Fruit fly (Drosophila melanogaster): ENCODE data around the gene brv3.

dm6 chrX:2635953-2636715, 11.8 kb upstream of the brv3 start:
- no peak for TF ChIP-seq Jra (GFP tag; optimal IDR thresholded peaks at IDR 0.05)
- no peak for TF ChIP-seq usp (GFP tag; optimal IDR thresholded peaks at IDR 0.05)
- no peak for TF ChIP-seq lola (GFP tag; optimal IDR thresholded peaks at IDR 0.05)
- no peak for TF ChIP-seq foxo (GFP tag; optimal IDR thresholded peaks at IDR 0.05)
- no peak for TF ChIP-seq dsf (GFP tag; optimal IDR thresholded peaks at IDR 0.05; ENCODE audit: borderline replicate concordance)
- TF ChIP-seq Dfd (GFP tag; optimal IDR thresholded peaks at IDR 0.05): no peak
- no peak for TF ChIP-seq psq (GFP tag; optimal IDR thresholded peaks at IDR 0.05)
- TF ChIP-seq woc (GFP tag; optimal IDR thresholded peaks at IDR 0.05): no peak
- no peak for TF ChIP-seq Hr78 (GFP tag; optimal IDR thresholded peaks at IDR 0.05)
- TF ChIP-seq CrebA (GFP tag; optimal IDR thresholded peaks at IDR 0.05; ENCODE audit: borderline replicate concordance): no peak
- TF ChIP-seq Rel (GFP tag; optimal IDR thresholded peaks at IDR 0.05): no peak
- TF ChIP-seq Rel (tag; optimal IDR thresholded peaks at IDR 0.05): no peak
- no peak for TF ChIP-seq HLH106 (tag; optimal IDR thresholded peaks at IDR 0.05)
- TF ChIP-seq fru (GFP tag; optimal IDR thresholded peaks at IDR 0.05): peak; percentile 17

Measured in whole organism, wandering third instar larva.